Fruit fly (Drosophila melanogaster) S2 (cell line): ENCODE data around the gene CG9664.

ENCODE experiments used
- CG8478 ChIP-seq: fragments of >200 bp; optimal IDR thresholded peaks from 2 replicates; lab custom pipeline; 2018
- CTCF ChIP-seq, 2 experiments: fragments of >200 bp; optimal IDR thresholded peaks; 2 replicates each; lab custom pipeline; 2018

dm6 chr2L:3327603-3328002 is 33.1 kb upstream of the CG9664 start, which contains the start of gene CG33282:
- TF ChIP-seq CG8478 (lab: Kevin White, UChicago) (no peak), CTCF (optimal IDR thresholded peaks at IDR 0.05; lab: Kevin White, UChicago) (no peak)
